Fruit fly (Drosophila melanogaster): ENCODE results near the gene Gr66a.

The Gr66a gene

DNA sequence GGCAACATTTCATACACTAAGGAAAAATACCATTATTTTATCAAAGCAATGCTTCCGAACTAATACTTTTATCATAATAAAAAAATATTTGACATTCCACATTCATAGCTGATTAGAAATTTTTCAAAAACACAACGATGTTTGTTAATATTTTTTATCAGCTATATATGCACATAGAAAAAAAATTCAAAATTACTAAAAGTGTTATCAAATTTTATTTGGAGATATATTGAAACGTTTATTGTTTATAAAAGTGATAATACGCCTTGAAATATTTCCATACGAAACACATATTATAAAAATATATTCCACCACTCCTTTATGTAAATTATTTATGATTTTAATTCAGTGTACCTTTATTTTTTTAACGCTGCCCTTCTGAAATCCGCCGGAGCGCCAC lies 21.0 kb downstream of the Gr66a start (continued):
- TF ChIP-seq Fer3 (tag; optimal IDR thresholded peaks at IDR 0.05): peak; percentile 1
- TF ChIP-seq gro (GFP tag; optimal IDR thresholded peaks at IDR 0.05): no peak
- peak; percentile 14; the same call in 1 of the 2 replicates for TF ChIP-seq vvl (GFP tag; IDR thresholded peaks at IDR 0.05)
- no peak for TF ChIP-seq CG15073 (GFP tag; optimal IDR thresholded peaks at IDR 0.05)
- TF ChIP-seq CG11504 (tag; optimal IDR thresholded peaks at IDR 0.05): peak; percentile 44
- no peak for TF ChIP-seq CG12744 (GFP tag; optimal IDR thresholded peaks at IDR 0.05)
- no peak for TF ChIP-seq CG17912 (GFP tag; optimal IDR thresholded peaks at IDR 0.05)
- no peak for TF ChIP-seq scrt (GFP tag; optimal IDR thresholded peaks at IDR 0.05)
- no peak for TF ChIP-seq pho (GFP tag; optimal IDR thresholded peaks at IDR 0.05)
- TF ChIP-seq CG7839 (tag; optimal IDR thresholded peaks at IDR 0.05): peak; percentile 44
- TF ChIP-seq Doc2 (GFP tag; IDR thresholded peaks at IDR 0.05): no peak
- TF ChIP-seq sim (GFP tag; IDR thresholded peaks at IDR 0.05): no peak
- TF ChIP-seq fd96Cb (tag; optimal IDR thresholded peaks at IDR 0.05): no peak

DNA sequence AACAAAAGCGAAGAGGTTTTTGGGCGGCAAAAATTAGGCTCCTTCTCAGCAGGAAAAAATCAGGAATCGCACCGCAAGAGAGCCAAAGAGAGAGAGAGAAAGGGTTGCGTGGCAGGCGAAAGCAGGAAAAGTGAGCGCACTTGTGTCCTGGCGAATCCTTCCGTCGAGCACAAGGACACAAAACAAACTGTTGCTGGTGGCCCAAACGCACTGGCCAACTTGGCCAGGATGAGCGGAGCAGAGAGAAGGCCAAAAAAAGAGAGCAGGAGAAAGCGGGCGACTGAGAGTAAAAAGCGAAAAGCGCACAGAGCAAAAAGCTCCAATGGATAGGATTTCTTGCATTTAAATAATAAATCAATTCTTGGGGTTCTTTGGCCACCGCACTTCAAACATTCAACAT lies 21.5 kb downstream of the Gr66a start:
- TF ChIP-seq ftz-f1 (GFP tag; optimal IDR thresholded peaks at IDR 0.05) (no peak), tio (GFP tag; optimal IDR thresholded peaks at IDR 0.05) (no peak), sens (GFP tag) (no peak), zfh1 (GFP tag; IDR thresholded peaks at IDR 0.05) (no peak), scrt (GFP tag; optimal IDR thresholded peaks at IDR 0.05) (peak; percentile 93), chinmo (GFP tag; IDR thresholded peaks at IDR 0.05; ENCODE audit: partially characterized antibody) (0 out of 4 replicates have a peak, but pooled peaks have one; percentile 24), Trl (optimal IDR thresholded peaks at IDR 0.05) (peak; percentile 24 to 64), Trl (GFP tag; optimal IDR thresholded peaks at IDR 0.05) (no peak), Ets65A (GFP tag) (peak; percentile 27)

- TF ChIP-seq Taf1 (GFP tag; IDR thresholded peaks at IDR 0.05) (no peak), CG11247 (GFP tag; IDR thresholded peaks at IDR 0.05) (no peak), PHDP (tag; optimal IDR thresholded peaks at IDR 0.05) (no peak), NFAT (GFP tag; IDR thresholded peaks at IDR 0.05) (no peak), repo (GFP tag; optimal IDR thresholded peaks at IDR 0.05) (no peak), ken (GFP tag; IDR thresholded peaks at IDR 0.05) (no peak), stwl (tag; optimal IDR thresholded peaks at IDR 0.05) (no peak), Hey (tag; optimal IDR thresholded peaks at IDR 0.05) (no peak), bbx (GFP tag; IDR thresholded peaks at IDR 0.05; ENCODE audit: partially characterized antibody) (no peak), CG15269 (tag; optimal IDR thresholded peaks at IDR 0.05) (peak; percentile 28), CG14014 (GFP tag; IDR thresholded peaks at IDR 0.05) (no peak), CG2116 (GFP tag; optimal IDR thresholded peaks at IDR 0.05) (no peak), bab2 (GFP tag; optimal IDR thresholded peaks at IDR 0.05) (no peak), CG12942 (GFP tag; optimal IDR thresholded peaks at IDR 0.05) (no peak), Opbp (GFP tag; IDR thresholded peaks at IDR 0.05; ENCODE audit: partially characterized antibody) (no peak), btn (GFP tag; optimal IDR thresholded peaks at IDR 0.05) (no peak), dmrt99B (tag; optimal IDR thresholded peaks at IDR 0.05) (no peak), CG11085 (GFP tag; IDR thresholded peaks at IDR 0.05) (no peak), slbo (GFP tag; IDR thresholded peaks at IDR 0.05) (peak; percentile 36; the same call in 1 of the 2 replicates), CG8089 (GFP tag; optimal IDR thresholded peaks at IDR 0.05) (no peak), ap (GFP tag; IDR thresholded peaks at IDR 0.05) (no peak), Xrp1 (GFP tag; IDR thresholded peaks at IDR 0.05) (no peak), Myb (GFP tag; optimal IDR thresholded peaks at IDR 0.05) (no peak), CG12744 (GFP tag; optimal IDR thresholded peaks at IDR 0.05) (no peak), klu (GFP tag; IDR thresholded peaks at IDR 0.05) (no peak), zen2 (GFP tag; IDR thresholded peaks at IDR 0.05; ENCODE audit: partially characterized antibody) (no peak), CG8924 (tag; optimal IDR thresholded peaks at IDR 0.05) (no peak), ttk (GFP tag; IDR thresholded peaks at IDR 0.05) (no peak), CG13775 (GFP tag; optimal IDR thresholded peaks at IDR 0.05) (no peak), row (GFP tag; IDR thresholded peaks at IDR 0.05) (peak; percentile 43; the same call in 2 of the 3 replicates), D19A (tag; optimal IDR thresholded peaks at IDR 0.05) (no peak)
These were observed 22.1 kb downstream of the Gr66a start for dm6 chr3L:8284651-8285050.
